Worm (Caenorhabditis elegans): ENCODE results near the gene B0554.1.

DNA sequence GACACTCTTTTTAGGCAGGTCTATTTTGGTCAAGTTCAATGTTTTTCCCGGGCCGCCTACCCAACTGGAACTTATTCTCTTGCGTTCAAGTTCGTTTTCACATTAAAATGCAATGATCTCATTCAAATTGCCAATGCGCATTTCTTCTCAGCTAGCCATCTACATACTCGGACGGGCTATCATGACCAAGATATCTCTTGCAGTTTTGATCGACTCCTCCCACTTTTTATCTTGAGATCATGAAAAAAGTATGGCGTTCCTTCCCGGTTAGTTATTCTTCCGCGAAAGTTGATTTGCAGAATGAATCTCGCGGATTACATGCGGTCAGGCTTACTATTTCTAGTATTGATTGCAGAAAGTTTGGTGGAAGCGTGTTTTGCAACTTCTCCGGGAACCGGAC is 4.3 kb upstream of the B0554.1 start, which contains the start of gene B0554.2:
- no peak for TF ChIP-seq ama-1 (optimal IDR thresholded peaks at IDR 0.05)
- no peak for TF ChIP-seq aly-2 (tag; optimal IDR thresholded peaks at IDR 0.05)
- no peak for TF ChIP-seq lsy-2 (tag; optimal IDR thresholded peaks at IDR 0.05)
- no peak for TF ChIP-seq nhr-23 (tag; optimal IDR thresholded peaks at IDR 0.05)
- no peak for TF ChIP-seq ztf-1 (GFP tag; conservative IDR thresholded peaks at IDR 0.05)
- no peak for TF ChIP-seq ZK546.5 (tag; optimal IDR thresholded peaks at IDR 0.05)
- TF ChIP-seq nhr-21 (tag; optimal IDR thresholded peaks at IDR 0.05), result no peak
- no peak for TF ChIP-seq fos-1 (tag; optimal IDR thresholded peaks at IDR 0.05)
- TF ChIP-seq unc-39 (tag; optimal IDR thresholded peaks at IDR 0.05), result no peak
- TF ChIP-seq ztf-11 (tag; optimal IDR thresholded peaks at IDR 0.05), result no peak
- TF ChIP-seq ceh-16 (tag; optimal IDR thresholded peaks at IDR 0.05), result no peak
- TF ChIP-seq sem-4 (tag; optimal IDR thresholded peaks at IDR 0.05), result no peak
- no peak for TF ChIP-seq nhr-10 (tag; optimal IDR thresholded peaks at IDR 0.05)

Data from whole organism, L2 larva.